Fruit fly (Drosophila melanogaster): ENCODE data around the gene CG1246.

Gene CG1246

DNA sequence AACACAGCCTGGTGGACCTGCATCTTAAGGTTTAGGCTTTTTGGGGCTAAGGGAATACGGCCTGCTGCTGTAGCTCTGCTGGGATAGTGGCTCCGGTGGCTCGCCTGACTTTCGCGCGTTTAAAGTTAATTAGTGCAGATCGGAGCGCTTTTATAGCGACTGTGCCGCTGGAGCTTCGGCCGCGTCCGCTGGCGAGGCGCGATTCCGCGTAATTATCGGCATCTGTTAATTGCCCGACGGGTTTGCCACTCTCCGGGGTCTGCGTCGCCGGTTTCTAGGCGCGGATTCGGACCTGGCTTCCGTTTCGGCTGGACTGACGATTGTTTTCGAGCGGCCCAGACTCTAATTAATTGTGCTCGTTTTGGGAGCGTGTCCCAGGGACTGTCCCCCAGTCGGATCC is 4.5 kb upstream of the CG1246 start, which contains the start of gene CG14949:
TSS of gene CG14949 (minus strand) at position 101 of the 400 bp plus-strand sequence.
- no peak for TF ChIP-seq CG15710 (tag; optimal IDR thresholded peaks at IDR 0.05)
- TF ChIP-seq CG9948 (tag; optimal IDR thresholded peaks at IDR 0.05) = no peak
- no peak for TF ChIP-seq CG8301 (tag; optimal IDR thresholded peaks at IDR 0.05)
- no peak for TF ChIP-seq CG32121 (GFP tag; IDR thresholded peaks at IDR 0.05)
- TF ChIP-seq Pif1A (GFP tag; optimal IDR thresholded peaks at IDR 0.05) = no peak
- no peak for TF ChIP-seq CG34367 (tag; optimal IDR thresholded peaks at IDR 0.05)
- no peak for TF ChIP-seq Snoo (tag; optimal IDR thresholded peaks at IDR 0.05)
- TF ChIP-seq gl (tag; optimal IDR thresholded peaks at IDR 0.05) = no peak
- no peak for TF ChIP-seq CG14655 (GFP tag; optimal IDR thresholded peaks at IDR 0.05)
- TF ChIP-seq CG4496 (GFP tag; IDR thresholded peaks at IDR 0.05) = no peak
- no peak for TF ChIP-seq rn (GFP tag; IDR thresholded peaks at IDR 0.05)
- no peak for TF ChIP-seq CG12605 (GFP tag; IDR thresholded peaks at IDR 0.05)
- TF ChIP-seq CG10348 (GFP tag; IDR thresholded peaks at IDR 0.05) = no peak
- TF ChIP-seq fd96Ca (GFP tag; IDR thresholded peaks at IDR 0.05) = no peak
- no peak for TF ChIP-seq CG17806 (tag; optimal IDR thresholded peaks at IDR 0.05)
- no peak for TF ChIP-seq D1 (tag; optimal IDR thresholded peaks at IDR 0.05)
- no peak for TF ChIP-seq EcR (GFP tag; optimal IDR thresholded peaks at IDR 0.05)
- no peak for TF ChIP-seq CG8159 (tag; optimal IDR thresholded peaks at IDR 0.05)
- TF ChIP-seq CG13204 (GFP tag; optimal IDR thresholded peaks at IDR 0.05) = no peak
- no peak for TF ChIP-seq Pif1B (GFP tag; optimal IDR thresholded peaks at IDR 0.05)

- TF ChIP-seq CG9948 (tag; optimal IDR thresholded peaks at IDR 0.05) (no peak), CG8301 (tag; optimal IDR thresholded peaks at IDR 0.05) (no peak), CG32121 (GFP tag; IDR thresholded peaks at IDR 0.05) (no peak), fd96Ca (GFP tag; IDR thresholded peaks at IDR 0.05) (no peak)
Measured at dm6 chr3L:2645068-2645467, 2.8 kb upstream of the CG1246 start, which contains the start of gene CG1143. CG1143 (plus strand) TSS chr3L:2645368.

dm6 chr3L:2651800-2652199 is 4.0 kb downstream of the CG1246 start, which contains the start of the genes ProRS-m, CG42304 and Snup:
ProRS-m (minus strand) TSS chr3L:2651850.
CG42304 (plus strand) TSS chr3L:2652088.
Snup (plus strand) TSS chr3L:2652088.
- TF ChIP-seq fd96Ca (GFP tag; IDR thresholded peaks at IDR 0.05) (no peak), Pif1A (GFP tag; optimal IDR thresholded peaks at IDR 0.05) (no peak), Ets98B (GFP tag; IDR thresholded peaks at IDR 0.05) (0 out of 2 replicates have a peak, but pooled peaks have one; percentile 21), CG10348 (GFP tag; IDR thresholded peaks at IDR 0.05) (no peak), CG8159 (tag; optimal IDR thresholded peaks at IDR 0.05) (peak; percentile 68), CG9948 (tag; optimal IDR thresholded peaks at IDR 0.05) (no peak), D1 (tag; optimal IDR thresholded peaks at IDR 0.05) (no peak), CG32121 (GFP tag; IDR thresholded peaks at IDR 0.05) (no peak; the same call in 1 of the 2 replicates), gl (tag; optimal IDR thresholded peaks at IDR 0.05) (no peak), rn (GFP tag; IDR thresholded peaks at IDR 0.05) (peak; percentile 39; the same call in 1 of the 2 replicates), CG15710 (tag; optimal IDR thresholded peaks at IDR 0.05) (peak; percentile 59), CG14655 (GFP tag; optimal IDR thresholded peaks at IDR 0.05) (no peak), Pif1B (GFP tag; optimal IDR thresholded peaks at IDR 0.05) (no peak), CG13204 (GFP tag; optimal IDR thresholded peaks at IDR 0.05) (no peak), CG4496 (GFP tag; IDR thresholded peaks at IDR 0.05) (peak; percentile 62; the same call in 2 of the 3 replicates)

dm6 chr3L:2659339-2659738 is 11.5 kb downstream of the CG1246 start, which contains the start of gene CG33233:
CG33233 (plus strand) TSS chr3L:2659639.
- TF ChIP-seq CG12605 (GFP tag; IDR thresholded peaks at IDR 0.05) = no peak
- TF ChIP-seq CG14655 (GFP tag; optimal IDR thresholded peaks at IDR 0.05) = no peak

DNA sequence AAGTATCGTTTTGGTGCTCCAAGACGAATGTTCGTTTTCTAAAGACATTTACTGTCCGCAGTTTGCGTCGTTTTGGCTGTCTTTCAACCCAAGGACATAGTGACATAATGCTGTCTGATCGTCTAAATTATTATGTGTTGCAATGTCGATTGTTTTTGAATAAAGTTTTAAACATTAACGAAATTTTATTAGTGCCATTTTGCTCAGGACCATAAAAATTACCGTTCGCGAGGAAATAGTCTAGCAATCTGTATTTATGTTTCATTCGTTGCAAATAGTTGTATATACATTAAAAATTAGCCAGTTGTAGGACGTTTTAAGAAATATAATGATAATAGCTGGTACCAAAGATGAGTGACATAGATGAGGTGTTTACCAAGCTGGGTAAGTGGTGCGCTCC is 13.5 kb downstream of the CG1246 start, which contains the start of gene CG33234:
TSS of gene CG33234 (plus strand) at position 301 of the 400 bp plus-strand sequence.
- no peak for TF ChIP-seq CG8301 (tag; optimal IDR thresholded peaks at IDR 0.05)
- TF ChIP-seq CG15710 (tag; optimal IDR thresholded peaks at IDR 0.05) = no peak
- no peak for TF ChIP-seq EcR (GFP tag; optimal IDR thresholded peaks at IDR 0.05)
- no peak for TF ChIP-seq CG4496 (GFP tag; IDR thresholded peaks at IDR 0.05)
- no peak for TF ChIP-seq CG32121 (GFP tag; IDR thresholded peaks at IDR 0.05)
- TF ChIP-seq D1 (tag; optimal IDR thresholded peaks at IDR 0.05) = no peak
